Worm (Caenorhabditis elegans) whole organism, L3 larva: ENCODE measurements around the gene F13A2.2.

ENCODE experiments used
- ceh-9 ChIP-seq: sonication (generic microtip); optimal IDR thresholded peaks from 2 replicates; lab custom pipeline; 2018; ENCODE audit warnings: missing biosample characterization, missing genetic modification characterization
- elt-3 ChIP-seq, 3 experiments: fragments of 150-350 bp in 1 of 3; sonication (generic microtip) in 2 of 3; optimal IDR thresholded peaks; 2 replicates in 2 of 3; 4 replicates in 1 of 3; lab custom pipeline; 2014 to 2017; ENCODE audit warnings: missing biosample characterization in 3 of 3, missing genetic modification characterization in 3 of 3
- fkh-10 ChIP-seq: sonication (generic microtip); optimal IDR thresholded peaks from 2 replicates; lab custom pipeline; 2017; ENCODE audit warnings: missing biosample characterization, missing genetic modification reagents, missing genetic modification characterization
- nhr-25 ChIP-seq: sonication (generic microtip); optimal IDR thresholded peaks from 2 replicates; lab custom pipeline; 2017; ENCODE audit warnings: missing biosample characterization, missing genetic modification characterization
- nhr-67 ChIP-seq: fragments of 150-350 bp; optimal IDR thresholded peaks from 2 replicates; lab custom pipeline; 2014; ENCODE audit warnings: missing biosample characterization, missing genetic modification characterization
- nhr-76 ChIP-seq: fragments of 150-350 bp; sonication (generic microtip); optimal IDR thresholded peaks from 5 replicates; lab custom pipeline; 2014; ENCODE audit warnings: missing biosample characterization, missing genetic modification characterization
- nhr-77 ChIP-seq: fragments of 150-350 bp; optimal IDR thresholded peaks from 2 replicates; lab custom pipeline; 2014; ENCODE audit warnings: missing biosample characterization, missing genetic modification characterization
- zag-1 ChIP-seq: fragments of 150-350 bp; optimal IDR thresholded peaks from 2 replicates; lab custom pipeline; 2014; ENCODE audit warnings: missing biosample characterization, missing genetic modification characterization

DNA sequence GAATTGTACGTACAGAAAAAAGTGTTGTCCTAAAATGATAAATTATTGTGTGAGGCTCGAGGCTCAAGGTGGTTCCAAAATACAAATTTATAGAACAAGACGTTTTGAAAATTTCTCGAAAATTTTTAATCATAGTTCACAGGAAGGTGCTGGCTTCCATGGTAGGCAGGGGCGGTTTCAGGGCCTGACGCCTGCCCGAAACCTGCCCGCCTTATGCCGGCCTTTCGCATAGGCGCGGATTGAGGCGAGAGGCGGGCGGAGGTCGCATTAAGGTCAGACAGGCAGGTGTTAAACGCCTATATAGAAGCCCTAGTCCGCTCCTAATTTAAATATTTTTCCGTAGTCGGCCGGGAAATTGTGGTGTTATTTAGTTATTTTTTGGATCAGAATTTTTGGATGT, 38.7 kb upstream of the F13A2.2 start:
- TF ChIP-seq nhr-76 (tag; lab: Kevin White, UChicago), result no peak
- TF ChIP-seq nhr-77, result no peak
- no peak for TF ChIP-seq nhr-25 (tag; lab: Kevin White, UChicago)
- TF ChIP-seq fkh-10, result no peak
- TF ChIP-seq zag-1 (tag; lab: Kevin White, UChicago), result no peak
- no peak for TF ChIP-seq elt-3 (tag; optimal IDR thresholded peaks at IDR 0.05; lab: Kevin White, UChicago)
- no peak for TF ChIP-seq nhr-67 (tag; lab: Kevin White, UChicago)
- TF ChIP-seq ceh-9 (tag; lab: Kevin White, UChicago), result no peak
